Worm (Caenorhabditis elegans) whole organism, early embryonic: ENCODE results near the gene srbc-6.

Experiments used
- B0310.2 ChIP-seq: sonication (generic microtip); optimal IDR thresholded peaks from 2 replicates; lab custom pipeline; 2016; ENCODE audit warnings: mild to moderate bottlenecking, missing genetic modification characterization, missing compliant biosample characterization
- ama-1 ChIP-seq: fragments of 150-350 bp; optimal IDR thresholded peaks from 2 replicates; lab custom pipeline; 2014
- ceh-13 ChIP-seq: fragments of 200-800 bp; sonication (Bioruptor generic); optimal IDR thresholded peaks from 2 replicates; lab custom pipeline; 2018; ENCODE audit warnings: mild to moderate bottlenecking, missing genetic modification characterization, missing compliant biosample characterization
- ets-7 ChIP-seq: sonication (generic microtip); optimal IDR thresholded peaks from 2 replicates; lab custom pipeline; 2016; ENCODE audit warnings: missing genotype, missing genetic modification characterization, missing compliant biosample characterization
- flt-1 ChIP-seq: fragments of 200-800 bp; sonication (Bioruptor generic); IDR thresholded peaks from 2 replicates; pipeline ENCODE4 v1.3.6; 2022; ENCODE audit warnings: missing genetic modification characterization, missing compliant biosample characterization
- hmbx-1 ChIP-seq: sonication (generic microtip); optimal IDR thresholded peaks from 2 replicates; lab custom pipeline; 2016; ENCODE audit warnings: mild to moderate bottlenecking, missing genetic modification characterization, missing compliant biosample characterization
- hnd-1 ChIP-seq: sonication (generic microtip); optimal IDR thresholded peaks from 2 replicates; lab custom pipeline; 2016; ENCODE audit warnings: missing genetic modification characterization, missing compliant biosample characterization
- pes-1 ChIP-seq: fragments of 200-800 bp; sonication (Bioruptor generic); IDR thresholded peaks from 2 replicates; pipeline ENCODE4 v1.3.6; 2022; ENCODE audit warnings: missing genetic modification reagents, missing genetic modification characterization, missing compliant biosample characterization
- scrt-1 ChIP-seq: fragments of 200-800 bp; sonication (Bioruptor generic); IDR thresholded peaks from 2 replicates; pipeline ENCODE4 v1.3.6; 2022; ENCODE audit warnings: missing genetic modification characterization, missing compliant biosample characterization
- tbx-11 ChIP-seq: fragments of 200-800 bp; sonication (Bioruptor generic); IDR thresholded peaks from 2 replicates; pipeline ENCODE4 v1.3.6; 2022; ENCODE audit warnings: missing genetic modification characterization, missing compliant biosample characterization
- tbx-37 ChIP-seq: fragments of 200-800 bp; sonication (Bioruptor generic); conservative IDR thresholded peaks from 2 replicates; pipeline ENCODE4 v1.3.6; 2022; ENCODE audit warnings: missing genetic modification reagents, missing genetic modification characterization, missing compliant biosample characterization

DNA sequence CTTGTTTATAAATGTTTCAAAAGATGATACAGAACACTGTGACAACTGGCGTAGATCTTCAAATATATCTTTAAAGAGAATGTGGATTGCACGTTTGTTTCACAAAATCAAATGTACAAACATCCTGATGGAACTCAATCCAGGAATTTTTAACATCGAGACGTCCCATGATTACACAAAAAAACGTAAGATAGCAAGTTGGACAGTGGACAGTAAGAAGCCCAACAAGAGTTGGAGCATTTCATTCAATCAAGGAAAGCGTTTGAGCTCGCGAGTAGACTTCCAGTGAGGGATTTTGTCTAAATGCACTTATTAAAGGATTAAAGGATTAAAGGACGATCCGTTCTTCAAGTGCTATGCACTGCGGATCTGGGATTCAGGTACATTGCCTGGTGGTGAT, 10.7 kb upstream of the srbc-6 start, which contains the start of gene C36C5.12:
- TF ChIP-seq pes-1 (GFP tag; lab: Robert Waterston, UW) (no peak), ceh-13 (GFP tag; lab: Kevin White, UChicago) (no peak), scrt-1 (GFP tag; lab: Robert Waterston, UW) (no peak), hnd-1 (tag; lab: Kevin White, UChicago) (no peak), hmbx-1 (tag; lab: Kevin White, UChicago) (no peak), B0310.2 (tag; lab: Kevin White, UChicago) (no peak), tbx-11 (GFP tag; lab: Robert Waterston, UW) (no peak), ama-1 (lab: Kevin White, UChicago) (no peak), flt-1 (GFP tag; lab: Robert Waterston, UW) (no peak), tbx-37 (GFP tag; lab: Robert Waterston, UW) (no peak), ets-7 (tag; lab: Kevin White, UChicago) (no peak)
